Fruit fly (Drosophila melanogaster) whole organism: ENCODE results near the gene CG13813.

ENCODE experiments used
- EcR ChIP-seq, 2 experiments: fragments of >200 bp; optimal IDR thresholded peaks; 2 replicates each; lab custom pipeline; 2017; ENCODE audit warnings: missing biosample characterization in 2 of 2, missing genetic modification characterization in 2 of 2, missing genetic modification reagents in 2 of 2
- psq ChIP-seq: fragments of >200 bp; optimal IDR thresholded peaks from 2 replicates; lab custom pipeline; 2017
- usp ChIP-seq: fragments of >200 bp; optimal IDR thresholded peaks from 2 replicates; lab custom pipeline; 2017; ENCODE audit warnings: missing biosample characterization, missing genetic modification characterization, mixed read lengths

DNA sequence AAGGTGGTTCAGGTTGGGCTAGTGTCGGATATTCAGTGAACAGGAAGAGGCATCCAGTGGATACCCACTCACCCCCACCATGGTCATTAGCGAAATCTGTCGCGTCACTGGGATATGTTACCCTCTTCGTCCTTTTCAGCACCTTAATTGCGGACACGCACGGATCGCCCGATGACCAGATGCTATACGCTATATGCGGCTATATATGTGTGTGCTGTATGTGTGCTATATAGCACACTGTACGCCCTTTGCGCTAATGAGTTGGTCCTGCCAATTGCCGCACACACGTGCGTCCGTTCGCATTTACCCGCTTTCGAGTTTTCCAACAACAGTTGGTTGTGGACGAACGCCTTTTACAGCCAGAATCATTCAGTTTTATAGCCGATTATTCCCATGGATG, 49.8 kb downstream of the CG13813 start:
- TF ChIP-seq psq (lab: Kevin White, UChicago) (no peak), usp (GFP tag; lab: Kevin White, UChicago) (no peak), EcR (GFP tag; optimal IDR thresholded peaks at IDR 0.05; lab: Kevin White, UChicago) (no peak)
